Fruit fly (Drosophila melanogaster): ENCODE data around the gene Prosalpha2.
A peak's percentile ranks its signal among the peaks of the same experiment; 100 is the strongest.

The Prosalpha2 gene

dm6 chr3R:12443769-12444168, 12.6 kb downstream of the Prosalpha2 start (continued):
- TF ChIP-seq CG7357 (GFP tag; IDR thresholded peaks at IDR 0.05) (no peak), Hr78 (GFP tag; optimal IDR thresholded peaks at IDR 0.05) (peak in 1 of 2 experiments; percentile 12), ewg (GFP tag; optimal IDR thresholded peaks at IDR 0.05) (no peak), CG6272 (GFP tag; IDR thresholded peaks at IDR 0.05) (no peak), Scr (GFP tag; IDR thresholded peaks at IDR 0.05; ENCODE audit: partially characterized antibody) (0 out of 2 replicates have a peak, but pooled peaks have one; percentile 12), trem (tag; optimal IDR thresholded peaks at IDR 0.05) (no peak), jigr1 (GFP tag; IDR thresholded peaks at IDR 0.05) (no peak), CG15601 (tag; optimal IDR thresholded peaks at IDR 0.05) (no peak), CG15514 (GFP tag; optimal IDR thresholded peaks at IDR 0.05) (no peak), Xrp1 (GFP tag; IDR thresholded peaks at IDR 0.05) (no peak), CG1792 (GFP tag; optimal IDR thresholded peaks at IDR 0.05) (no peak), CG18764 (GFP tag; optimal IDR thresholded peaks at IDR 0.05) (no peak), mirr (GFP tag; optimal IDR thresholded peaks at IDR 0.05) (peak; percentile 60), bcd (GFP tag; optimal IDR thresholded peaks at IDR 0.05) (no peak), ap (GFP tag; IDR thresholded peaks at IDR 0.05) (no peak), CG10543 (GFP tag; optimal IDR thresholded peaks at IDR 0.05) (no peak), CG9932 (GFP tag; IDR thresholded peaks at IDR 0.05) (no peak), cg (GFP tag; optimal IDR thresholded peaks at IDR 0.05) (peak; percentile 68), p53 (GFP tag; optimal IDR thresholded peaks at IDR 0.05) (no peak), CG2199 (GFP tag; IDR thresholded peaks at IDR 0.05) (no peak), Blimp-1 (GFP tag; optimal IDR thresholded peaks at IDR 0.05) (no peak), so (GFP tag; IDR thresholded peaks at IDR 0.05) (no peak), CG3281 (GFP tag; optimal IDR thresholded peaks at IDR 0.05) (no peak), CG15696 (tag; optimal IDR thresholded peaks at IDR 0.05) (no peak), CHES-1-like (GFP tag; optimal IDR thresholded peaks at IDR 0.05) (no peak), tll (GFP tag; optimal IDR thresholded peaks at IDR 0.05) (no peak), CG17912 (GFP tag; optimal IDR thresholded peaks at IDR 0.05) (no peak), CG14965 (GFP tag; optimal IDR thresholded peaks at IDR 0.05; ENCODE audit: borderline replicate concordance) (no peak), caup (GFP tag; optimal IDR thresholded peaks at IDR 0.05; ENCODE audit: severe bottlenecking) (no peak), nmo (GFP tag; optimal IDR thresholded peaks at IDR 0.05) (no peak), zen (tag; optimal IDR thresholded peaks at IDR 0.05) (no peak), CG8089 (GFP tag; optimal IDR thresholded peaks at IDR 0.05) (no peak), CG17359 (tag; optimal IDR thresholded peaks at IDR 0.05) (no peak), B-H2 (GFP tag; optimal IDR thresholded peaks at IDR 0.05) (peak; percentile 49), slou (GFP tag; optimal IDR thresholded peaks at IDR 0.05) (no peak), Dad (GFP tag; optimal IDR thresholded peaks at IDR 0.05) (no peak), lilli (GFP tag; optimal IDR thresholded peaks at IDR 0.05) (no peak), CG31365 (tag; optimal IDR thresholded peaks at IDR 0.05) (no peak), psq (GFP tag; optimal IDR thresholded peaks at IDR 0.05) (no peak), CG11560 (tag; IDR thresholded peaks at IDR 0.05) (no peak), CG17568 (GFP tag; optimal IDR thresholded peaks at IDR 0.05) (no peak), CG11723 (GFP tag; optimal IDR thresholded peaks at IDR 0.05) (no peak), bowl (GFP tag; IDR thresholded peaks at IDR 0.05) (no peak), fd96Cb (tag; optimal IDR thresholded peaks at IDR 0.05) (no peak), CG11085 (GFP tag; IDR thresholded peaks at IDR 0.05) (no peak), trh (GFP tag; optimal IDR thresholded peaks at IDR 0.05) (no peak), ttk (GFP tag; IDR thresholded peaks at IDR 0.05) (no peak), ind (GFP tag; optimal IDR thresholded peaks at IDR 0.05) (no peak), Doc2 (GFP tag; IDR thresholded peaks at IDR 0.05) (no peak), CG12769 (tag; optimal IDR thresholded peaks at IDR 0.05) (no peak), scrt (GFP tag; optimal IDR thresholded peaks at IDR 0.05) (no peak)

Measured in whole organism, embryonic.